Worm (Caenorhabditis elegans): ENCODE data around the gene math-40.

ce11 chrII:1808217-1808616 lies 22.2 kb upstream of the math-40 start, which contains the start of gene C08F1.8:
- no peak for TF ChIP-seq ama-1 (optimal IDR thresholded peaks at IDR 0.05)
- no peak for TF ChIP-seq mdl-1 (tag; optimal IDR thresholded peaks at IDR 0.05)
- no peak for TF ChIP-seq nhr-76 (tag; optimal IDR thresholded peaks at IDR 0.05)
- TF ChIP-seq zip-2 (tag; optimal IDR thresholded peaks at IDR 0.05): no peak
- no peak for TF ChIP-seq unc-62 (GFP tag; optimal IDR thresholded peaks at IDR 0.05 in 1 of 2)
- no peak for TF ChIP-seq unc-62 (tag; optimal IDR thresholded peaks at IDR 0.05)
- no peak for TF ChIP-seq spr-1 (tag; optimal IDR thresholded peaks at IDR 0.05)
- no peak for TF ChIP-seq mxl-2 (GFP tag; conservative IDR thresholded peaks at IDR 0.05)
- no peak for TF ChIP-seq nhr-25 (tag; optimal IDR thresholded peaks at IDR 0.05; ENCODE audit: borderline replicate concordance, insufficient read depth)
- no peak for TF ChIP-seq fos-1 (tag; optimal IDR thresholded peaks at IDR 0.05)
- TF ChIP-seq lsy-2 (tag; optimal IDR thresholded peaks at IDR 0.05): no peak
- TF ChIP-seq nhr-28 (tag; optimal IDR thresholded peaks at IDR 0.05): no peak
- TF ChIP-seq ztf-11 (tag; optimal IDR thresholded peaks at IDR 0.05): no peak
